Worm (Caenorhabditis elegans) whole organism, L4 larva: ENCODE measurements around the gene T05C3.6.
A peak's percentile ranks its signal among the peaks of the same experiment; 100 is the strongest.

Experiments used
- D1046.2 ChIP-seq: fragments of 200-800 bp; sonication (Bioruptor generic); IDR thresholded peaks from 2 replicates; pipeline ENCODE4 v1.3.6; 2022; ENCODE audit warnings: missing genetic modification characterization, missing compliant biosample characterization
- F10B5.3 ChIP-seq: sonication (generic microtip); optimal IDR thresholded peaks from 2 replicates; lab custom pipeline; 2016; ENCODE audit warnings: mild to moderate bottlenecking, missing genetic modification characterization, missing compliant biosample characterization
- F44E2.7 ChIP-seq: fragments of 200-800 bp; sonication (Bioruptor generic); IDR thresholded peaks from 2 replicates; pipeline ENCODE4 v2.1.2; 2022; ENCODE audit warnings: missing genetic modification characterization, missing compliant biosample characterization
- R02D3.7 ChIP-seq: fragments of 150-350 bp; sonication (generic microtip); optimal IDR thresholded peaks from 3 replicates; lab custom pipeline; 2014; ENCODE audit warnings: missing biosample characterization, missing genetic modification characterization
- T26A8.4 ChIP-seq: fragments of 200-800 bp; sonication (Bioruptor generic); IDR thresholded peaks from 2 replicates; pipeline ENCODE4 v1.3.6; 2022; ENCODE audit warnings: missing genetic modification characterization, missing compliant biosample characterization
- Y48G9A.11 ChIP-seq: fragments of 200-800 bp; sonication (Bioruptor generic); IDR thresholded peaks from 2 replicates; pipeline ENCODE4 v1.3.6; 2022; ENCODE audit warnings: missing genetic modification reagents, missing genetic modification characterization, missing compliant biosample characterization
- aha-1 ChIP-seq: fragments of 150-350 bp; peaks from one replicate; lab custom pipeline; 2014; ENCODE audit warnings: missing biosample characterization, missing genetic modification characterization
- arid-1 ChIP-seq: fragments of 200-800 bp; sonication (Bioruptor generic); conservative IDR thresholded peaks from 2 replicates; pipeline ENCODE4 v1.3.6; 2022; ENCODE audit warnings: missing genetic modification reagents, missing genetic modification characterization, missing compliant biosample characterization
- ceh-20 ChIP-seq: fragments of 200-800 bp; sonication (Bioruptor generic); IDR thresholded peaks from 2 replicates; pipeline ENCODE4 v1.3.6; 2022; ENCODE audit warnings: missing genetic modification reagents, missing genetic modification characterization, missing compliant biosample characterization
- ceh-32 ChIP-seq: sonication (generic microtip); optimal IDR thresholded peaks from 2 replicates; lab custom pipeline; 2016; ENCODE audit warnings: mild to moderate bottlenecking, missing genetic modification characterization, missing compliant biosample characterization; ENCODE audit not compliant: poor library complexity
- cey-2 ChIP-seq: sonication (generic microtip); optimal IDR thresholded peaks from 3 replicates; lab custom pipeline; 2017; ENCODE audit warnings: missing genetic modification characterization, mild to moderate bottlenecking, missing compliant biosample characterization, antibody characterized with exemption, borderline replicate concordance; ENCODE audit not compliant: insufficient read depth
- daf-12 ChIP-seq: fragments of 150-350 bp; optimal IDR thresholded peaks from 2 replicates; lab custom pipeline; 2014; ENCODE audit warnings: missing biosample characterization, missing genetic modification reagents, missing genetic modification characterization
- daf-16 ChIP-seq, 3 experiments: sonication (generic microtip); optimal IDR thresholded peaks; 2 replicates each; lab custom pipeline; 2016 to 2017; ENCODE audit warnings: missing genetic modification characterization in 3 of 3, missing genetic modification reagents in 3 of 3, mild to moderate bottlenecking in 2 of 3, missing compliant biosample characterization in 2 of 3, missing biosample characterization in 1 of 3, moderate library complexity in 1 of 3
- dmd-6 ChIP-seq: fragments of 200-800 bp; sonication (Bioruptor generic); IDR thresholded peaks from 2 replicates; pipeline ENCODE4 v1.3.6; 2022; ENCODE audit warnings: missing genetic modification reagents, missing genetic modification characterization, missing compliant biosample characterization
- dmd-9 ChIP-seq: fragments of 200-800 bp; sonication (Bioruptor generic); IDR thresholded peaks from 2 replicates; pipeline ENCODE4 v1.3.6; 2022; ENCODE audit warnings: missing genetic modification reagents, missing genetic modification characterization, missing compliant biosample characterization
- dpl-1 ChIP-seq: fragments of 150-350 bp; optimal IDR thresholded peaks from 2 replicates; lab custom pipeline; 2014; ENCODE audit warnings: missing biosample characterization, missing genetic modification reagents, missing genetic modification characterization
- duxl-1 ChIP-seq: sonication (generic microtip); optimal IDR thresholded peaks from 2 replicates; lab custom pipeline; 2016; ENCODE audit warnings: mild to moderate bottlenecking, missing genetic modification characterization, moderate library complexity, missing compliant biosample characterization; ENCODE audit not compliant: poor library complexity
- dve-1 ChIP-seq: sonication (generic microtip); optimal IDR thresholded peaks from 2 replicates; lab custom pipeline; 2017; ENCODE audit warnings: antibody characterized with exemption, mild to moderate bottlenecking, missing genetic modification characterization, missing compliant biosample characterization; ENCODE audit not compliant: insufficient read depth
- egl-43 ChIP-seq: fragments of 200-800 bp; sonication (Bioruptor generic); IDR thresholded peaks from 2 replicates; pipeline ENCODE4 v1.3.6; 2022; ENCODE audit warnings: missing genetic modification reagents, missing genetic modification characterization, missing compliant biosample characterization
- hif-1 ChIP-seq, 2 experiments: sonication (generic microtip); optimal IDR thresholded peaks; 2 replicates each; lab custom pipeline; 2016 to 2017; ENCODE audit warnings: missing compliant biosample characterization in 2 of 2, missing genetic modification characterization in 2 of 2, missing genetic modification reagents in 2 of 2, missing genotype in 2 of 2, mild to moderate bottlenecking in 1 of 2
- hlh-30 ChIP-seq: sonication (generic microtip); optimal IDR thresholded peaks from 2 replicates; lab custom pipeline; 2017; ENCODE audit warnings: antibody characterized with exemption, mild to moderate bottlenecking, missing genetic modification characterization, missing compliant biosample characterization; ENCODE audit not compliant: insufficient read depth
- lin-38 ChIP-seq: fragments of 200-800 bp; sonication (Bioruptor generic); IDR thresholded peaks from 2 replicates; pipeline ENCODE4 v1.3.6; 2022; ENCODE audit warnings: missing genetic modification reagents, missing genetic modification characterization, missing compliant biosample characterization
- lir-3 ChIP-seq: sonication (generic microtip); optimal IDR thresholded peaks from 2 replicates; lab custom pipeline; 2016; ENCODE audit warnings: mild to moderate bottlenecking, missing genetic modification characterization, missing compliant biosample characterization
- lsy-2 ChIP-seq, 2 experiments: fragments of 150-350 bp in 1 of 2; sonication (generic microtip) in 1 of 2; optimal IDR thresholded peaks; 2 replicates each; lab custom pipeline; 2014 to 2017; ENCODE audit warnings: missing biosample characterization in 2 of 2, missing genetic modification characterization in 2 of 2
- mxl-3 ChIP-seq: fragments of 200-800 bp; sonication (Bioruptor generic); optimal IDR thresholded peaks from 2 replicates; lab custom pipeline; 2018; ENCODE audit warnings: mild to moderate bottlenecking, missing genetic modification characterization, missing compliant biosample characterization
- nhr-10 ChIP-seq: fragments of 150-350 bp; optimal IDR thresholded peaks from 2 replicates; lab custom pipeline; 2014; ENCODE audit warnings: missing biosample characterization, missing genetic modification characterization
- nhr-102 ChIP-seq: sonication (generic microtip); optimal IDR thresholded peaks from 2 replicates; lab custom pipeline; 2016; ENCODE audit warnings: mild to moderate bottlenecking, missing genetic modification characterization, moderate library complexity, missing compliant biosample characterization
- nhr-237 ChIP-seq: sonication (generic microtip); optimal IDR thresholded peaks from 2 replicates; lab custom pipeline; 2017; ENCODE audit warnings: missing biosample characterization, missing genetic modification characterization
- nhr-25 ChIP-seq: sonication (generic microtip); optimal IDR thresholded peaks from 2 replicates; lab custom pipeline; 2017; ENCODE audit warnings: missing genetic modification characterization, mild to moderate bottlenecking, missing compliant biosample characterization, antibody characterized with exemption, moderate library complexity, borderline replicate concordance; ENCODE audit not compliant: insufficient read depth
- nhr-28 ChIP-seq: fragments of 150-350 bp; optimal IDR thresholded peaks from 2 replicates; lab custom pipeline; 2014; ENCODE audit warnings: missing biosample characterization, missing genetic modification characterization
- nhr-41 ChIP-seq: fragments of 200-800 bp; sonication (Bioruptor generic); IDR thresholded peaks from 2 replicates; pipeline ENCODE4 v1.3.6; 2022; ENCODE audit warnings: missing genetic modification reagents, missing genetic modification characterization, missing compliant biosample characterization
- nhr-77 ChIP-seq: fragments of 150-350 bp; optimal IDR thresholded peaks from 2 replicates; lab custom pipeline; 2014; ENCODE audit warnings: missing biosample characterization, missing genetic modification characterization
- pqm-1 ChIP-seq: sonication (generic microtip); optimal IDR thresholded peaks from 2 replicates; lab custom pipeline; 2017; ENCODE audit warnings: missing biosample characterization, missing genetic modification characterization
- set-16 ChIP-seq: fragments of 200-800 bp; sonication (Bioruptor generic); IDR thresholded peaks from 2 replicates; pipeline ENCODE4 v1.3.6; 2022; ENCODE audit warnings: missing genetic modification reagents, missing genetic modification characterization, missing compliant biosample characterization
- unc-130 ChIP-seq: sonication (generic microtip); optimal IDR thresholded peaks from 2 replicates; lab custom pipeline; 2016; ENCODE audit warnings: missing genetic modification reagents, missing genetic modification characterization, missing compliant biosample characterization
- unc-62 ChIP-seq, 3 experiments: fragments of 150-350 bp in 1 of 3; sonication (generic microtip); optimal IDR thresholded peaks in 2 of 3; peaks in 1 of 3; 1 replicate in 1 of 3; 2 replicates in 2 of 3; lab custom pipeline; 2014 to 2017; ENCODE audit warnings: missing biosample characterization in 3 of 3, missing genetic modification characterization in 3 of 3, missing genetic modification reagents in 3 of 3, missing genotype in 1 of 3
- vab-7 ChIP-seq: fragments of 200-800 bp; sonication (Bioruptor generic); IDR thresholded peaks from 2 replicates; pipeline ENCODE4 v1.3.6; 2022; ENCODE audit warnings: missing genetic modification reagents, missing genetic modification characterization, missing compliant biosample characterization
- ztf-11 ChIP-seq: fragments of 150-350 bp; optimal IDR thresholded peaks from 2 replicates; lab custom pipeline; 2014; ENCODE audit warnings: missing biosample characterization, missing genetic modification characterization

Gene T05C3.6

DNA sequence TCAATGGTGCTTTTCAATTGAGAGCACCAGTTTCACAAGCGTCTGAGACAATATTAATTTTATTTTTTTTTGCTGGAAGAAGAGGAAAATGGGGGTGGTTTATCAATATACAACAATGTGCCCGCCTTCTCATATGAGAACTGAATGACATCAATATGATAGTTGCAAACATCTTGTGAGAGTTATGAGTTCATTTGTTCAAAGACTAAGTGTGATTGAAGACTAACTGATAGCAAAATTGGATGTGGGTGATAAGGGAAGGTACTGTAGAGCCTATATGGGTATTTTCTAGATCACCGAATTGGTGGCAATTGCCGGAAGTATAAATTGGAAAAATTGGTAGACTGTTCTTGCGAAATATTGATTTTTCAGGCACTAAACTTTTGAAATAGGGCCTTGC, 22.3 kb downstream of the T05C3.6 start (continued):
- no peak for TF ChIP-seq set-16 (GFP tag; lab: Robert Waterston, UW)
- TF ChIP-seq dve-1 (tag; lab: Kevin White, UChicago), result peak; percentile 70
- TF ChIP-seq dmd-9, result no peak
- no peak for TF ChIP-seq nhr-102 (tag; lab: Kevin White, UChicago)
- no peak for TF ChIP-seq duxl-1
- no peak for TF ChIP-seq nhr-237 (tag; lab: Kevin White, UChicago)
- no peak for TF ChIP-seq nhr-25 (tag; lab: Kevin White, UChicago)
- TF ChIP-seq D1046.2 (GFP tag; lab: Robert Waterston, UW), result no peak
- TF ChIP-seq Y48G9A.11 (GFP tag; lab: Robert Waterston, UW), result no peak
- no peak for TF ChIP-seq ceh-20
- TF ChIP-seq egl-43 (GFP tag; lab: Robert Waterston, UW), result no peak
- TF ChIP-seq mxl-3, result no peak
- no peak for TF ChIP-seq ceh-32

DNA sequence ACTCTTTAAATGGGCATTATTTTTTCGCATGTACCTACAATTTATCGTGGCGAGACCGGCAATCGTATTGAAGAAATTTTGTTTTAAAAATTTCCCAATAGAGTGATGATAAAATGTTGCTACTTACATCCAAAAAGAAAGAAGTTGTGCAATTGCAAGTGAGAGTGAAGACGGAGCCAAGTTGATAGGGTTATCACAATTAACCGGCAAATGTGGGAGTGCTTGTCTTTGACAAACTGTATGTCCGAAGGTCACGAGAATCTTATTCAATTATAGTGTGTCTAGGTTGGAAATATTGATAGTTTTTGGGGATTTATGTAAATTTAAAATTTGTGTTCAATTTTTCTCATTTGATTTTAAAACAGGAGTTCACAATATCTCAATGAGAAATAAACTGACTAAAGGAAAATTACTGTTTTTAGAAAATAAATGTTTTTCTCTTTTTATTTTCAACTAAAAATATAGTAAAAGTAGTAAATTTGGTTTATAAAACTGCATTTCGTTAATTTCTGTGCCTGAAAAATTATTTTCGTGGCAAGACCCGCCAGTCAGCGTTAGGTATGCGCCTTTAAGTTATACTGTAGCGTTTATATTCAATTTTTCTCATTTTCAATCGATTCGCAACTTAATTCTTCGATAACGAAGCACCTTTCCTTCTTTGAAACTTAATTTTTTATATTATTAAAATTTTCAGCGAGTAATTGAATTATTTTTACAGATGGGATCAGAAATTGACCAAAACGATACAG, 23.6 kb downstream of the T05C3.6 start, which contains the start of the genes hpo-15 and mms-19:
TSS of gene hpo-15 (minus strand) at position 201 of the 749 bp plus-strand sequence.
TSS of gene mms-19 (plus strand) at position 719 of the 749 bp plus-strand sequence.
- no peak for TF ChIP-seq F10B5.3 (tag; lab: Kevin White, UChicago)
- TF ChIP-seq dve-1 (tag; lab: Kevin White, UChicago), result peak; percentile 41
- no peak for TF ChIP-seq ztf-11 (tag; lab: Kevin White, UChicago)
- peak; percentile 27 for TF ChIP-seq hlh-30 (tag; lab: Kevin White, UChicago)
- TF ChIP-seq aha-1 (tag; lab: Kevin White, UChicago), result peak; percentile 4
- TF ChIP-seq nhr-102 (tag; lab: Kevin White, UChicago), result no peak
- no peak for TF ChIP-seq R02D3.7 (tag; lab: Kevin White, UChicago)
- peak; percentile 73 for TF ChIP-seq nhr-28 (tag; lab: Kevin White, UChicago)
- TF ChIP-seq pqm-1 (tag; lab: Kevin White, UChicago), result peak; percentile 36
- no peak for TF ChIP-seq nhr-41 (GFP tag; lab: Robert Waterston, UW)
- TF ChIP-seq dmd-6, result peak; percentile 53
- no peak for TF ChIP-seq daf-16 (GFP tag; optimal IDR thresholded peaks at IDR 0.05; lab: Kevin White, UChicago)
- no peak for TF ChIP-seq daf-16 (tag; optimal IDR thresholded peaks at IDR 0.05; lab: Kevin White, UChicago)
- TF ChIP-seq, all 104 proteins: peak for 6

DNA sequence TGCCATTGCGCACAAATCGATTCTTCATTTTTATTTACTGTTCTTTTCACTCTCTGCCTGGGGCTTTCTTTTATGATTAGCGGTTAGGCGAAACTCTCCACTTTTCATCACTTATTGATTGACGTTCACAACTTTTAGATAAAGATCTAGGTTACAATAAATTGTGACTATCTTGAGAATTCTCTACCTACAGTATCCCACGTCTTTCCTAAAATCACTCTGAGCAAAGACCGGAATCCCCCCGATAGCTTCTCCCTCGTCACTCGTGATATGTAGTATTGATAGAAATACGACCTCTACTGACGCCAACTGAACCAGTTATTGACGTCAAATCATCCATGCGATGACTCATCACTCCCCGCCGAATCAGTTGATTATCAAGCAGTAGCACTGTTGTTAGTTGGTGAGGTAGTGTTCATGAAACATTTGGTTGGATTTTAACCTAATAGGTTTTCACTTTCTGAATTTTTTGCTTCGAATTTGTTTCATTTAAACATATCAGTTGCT, 31.5 kb downstream of the T05C3.6 start, which contains the start of gene hir-1:
TSS of gene hir-1 (plus strand) at position 405 of the 507 bp plus-strand sequence.
- no peak for TF ChIP-seq lin-38 (GFP tag; lab: Robert Waterston, UW)
- TF ChIP-seq aha-1 (tag; lab: Kevin White, UChicago), result peak; percentile 97
- no peak for TF ChIP-seq unc-130 (GFP tag; lab: Kevin White, UChicago)
- TF ChIP-seq hif-1 (tag; optimal IDR thresholded peaks at IDR 0.05; lab: Kevin White, UChicago), result no peak
- no peak for TF ChIP-seq lir-3 (tag; lab: Kevin White, UChicago)
- no peak for TF ChIP-seq unc-62 (GFP tag; optimal IDR thresholded peaks at IDR 0.05 in 1 of 2; lab: Kevin White, UChicago)
- no peak for TF ChIP-seq unc-62 (tag; optimal IDR thresholded peaks at IDR 0.05; lab: Kevin White, UChicago)
- no peak for TF ChIP-seq arid-1
- no peak for TF ChIP-seq vab-7 (GFP tag; lab: Robert Waterston, UW)
- no peak for TF ChIP-seq daf-12 (tag; lab: Kevin White, UChicago)
- no peak for TF ChIP-seq nhr-10 (tag; lab: Kevin White, UChicago)
- no peak for TF ChIP-seq F44E2.7 (GFP tag; lab: Robert Waterston, UW)
- no peak for TF ChIP-seq dpl-1 (GFP tag; lab: Kevin White, UChicago)
- TF ChIP-seq lsy-2 (tag; optimal IDR thresholded peaks at IDR 0.05; lab: Kevin White, UChicago), result peak in 1 of 2 experiments; percentile 4
- TF ChIP-seq nhr-77 (tag; lab: Kevin White, UChicago), result no peak
- no peak for TF ChIP-seq mxl-3
- TF ChIP-seq cey-2 (tag; lab: Kevin White, UChicago), result no peak
- TF ChIP-seq T26A8.4 (GFP tag; lab: Robert Waterston, UW), result 0 out of 2 replicates have a peak, but pooled peaks have one; percentile 22
